Worm (Caenorhabditis elegans) whole organism, mixed stage, embryonic: ENCODE data around the gene hpo-30.

Experiments
- M03D4.4 ChIP-seq: sonication (generic microtip); optimal IDR thresholded peaks from 2 replicates; lab custom pipeline; 2017; ENCODE audit warnings: mild to moderate bottlenecking, missing genetic modification characterization, missing compliant biosample characterization
- bed-3 ChIP-seq: fragments of 200-800 bp; sonication (Bioruptor generic); optimal IDR thresholded peaks from 3 replicates; lab custom pipeline; 2018; ENCODE audit warnings: mild to moderate bottlenecking, missing genetic modification characterization, moderate library complexity, missing compliant biosample characterization
- blmp-1 ChIP-seq: fragments of 150-350 bp; optimal IDR thresholded peaks from 2 replicates; lab custom pipeline; 2014; ENCODE audit warnings: missing biosample characterization, missing genetic modification characterization
- ceh-39 ChIP-seq: fragments of 150-350 bp; optimal IDR thresholded peaks from 2 replicates; lab custom pipeline; 2014; ENCODE audit warnings: missing biosample characterization, missing genetic modification characterization
- ceh-43 ChIP-seq: fragments of 200-800 bp; sonication (Bioruptor generic); optimal IDR thresholded peaks from 2 replicates; lab custom pipeline; 2018; ENCODE audit warnings: mild to moderate bottlenecking, missing genetic modification characterization, moderate library complexity, missing compliant biosample characterization
- ceh-83 ChIP-seq: fragments of 200-800 bp; sonication (Bioruptor generic); optimal IDR thresholded peaks from 2 replicates; lab custom pipeline; 2018; ENCODE audit warnings: mild to moderate bottlenecking, missing genetic modification characterization, missing compliant biosample characterization
- ces-1 ChIP-seq: fragments of 150-350 bp; optimal IDR thresholded peaks from 2 replicates; lab custom pipeline; 2014; ENCODE audit warnings: missing biosample characterization, missing genetic modification reagents, missing genetic modification characterization
- cnd-1 ChIP-seq: fragments of 200-800 bp; sonication (Bioruptor generic); optimal IDR thresholded peaks from 2 replicates; lab custom pipeline; 2018; ENCODE audit warnings: mild to moderate bottlenecking, missing genetic modification characterization, missing compliant biosample characterization
- drap-1 ChIP-seq: fragments of 200-800 bp; sonication (Bioruptor generic); optimal IDR thresholded peaks from 3 replicates; lab custom pipeline; 2018; ENCODE audit warnings: mild to moderate bottlenecking, missing genetic modification characterization, missing compliant biosample characterization
- elt-1 ChIP-seq: sonication (generic microtip); optimal IDR thresholded peaks from 2 replicates; lab custom pipeline; 2017; ENCODE audit warnings: missing genetic modification characterization, mild to moderate bottlenecking, missing compliant biosample characterization, antibody characterized with exemption, moderate library complexity, borderline replicate concordance; ENCODE audit not compliant: insufficient read depth
- elt-3 ChIP-seq: fragments of 150-350 bp; optimal IDR thresholded peaks from 2 replicates; lab custom pipeline; 2014; ENCODE audit warnings: missing biosample characterization, missing genetic modification characterization
- flh-1 ChIP-seq: fragments of 200-800 bp; sonication (Bioruptor generic); optimal IDR thresholded peaks from 2 replicates; lab custom pipeline; 2018; ENCODE audit warnings: mild to moderate bottlenecking, missing genetic modification characterization, moderate library complexity, missing compliant biosample characterization
- ham-2 ChIP-seq: fragments of 200-800 bp; sonication (Bioruptor generic); optimal IDR thresholded peaks from 2 replicates; lab custom pipeline; 2018; ENCODE audit warnings: mild to moderate bottlenecking, missing genetic modification characterization, missing compliant biosample characterization
- hlh-1 ChIP-seq: fragments of 150-350 bp; optimal IDR thresholded peaks from 2 replicates; lab custom pipeline; 2014; ENCODE audit warnings: missing biosample characterization, missing genetic modification reagents, missing genetic modification characterization
- lin-13 ChIP-seq: fragments of 150-350 bp; optimal IDR thresholded peaks from 2 replicates; lab custom pipeline; 2014; ENCODE audit warnings: missing biosample characterization, missing genetic modification characterization
- lin-32 ChIP-seq: fragments of 200-800 bp; sonication (Bioruptor generic); optimal IDR thresholded peaks from 2 replicates; lab custom pipeline; 2018; ENCODE audit warnings: mild to moderate bottlenecking, missing genetic modification characterization, missing compliant biosample characterization
- lsy-2 ChIP-seq: fragments of 150-350 bp; optimal IDR thresholded peaks from 2 replicates; lab custom pipeline; 2014; ENCODE audit warnings: missing biosample characterization, missing genetic modification characterization
- mab-5 ChIP-seq: fragments of 150-350 bp; optimal IDR thresholded peaks from 2 replicates; lab custom pipeline; 2014; ENCODE audit warnings: missing biosample characterization, missing genetic modification characterization
- mep-1 ChIP-seq: fragments of 150-350 bp; optimal IDR thresholded peaks from 2 replicates; lab custom pipeline; 2017; ENCODE audit warnings: missing biosample characterization, missing genetic modification reagents, missing genetic modification characterization, inconsistent platforms
- mls-2 ChIP-seq: sonication (generic microtip); optimal IDR thresholded peaks from 2 replicates; lab custom pipeline; 2016; ENCODE audit warnings: mild to moderate bottlenecking, missing genetic modification characterization, moderate library complexity, missing compliant biosample characterization
- nhr-12 ChIP-seq: fragments of 150-350 bp; optimal IDR thresholded peaks from 2 replicates; lab custom pipeline; 2014; ENCODE audit warnings: missing biosample characterization, missing genetic modification characterization
- nhr-2 ChIP-seq: fragments of 150-350 bp; optimal IDR thresholded peaks from 2 replicates; lab custom pipeline; 2014; ENCODE audit warnings: missing biosample characterization, missing genetic modification characterization
- nhr-237 ChIP-seq: fragments of 150-350 bp; optimal IDR thresholded peaks from 2 replicates; lab custom pipeline; 2014; ENCODE audit warnings: missing biosample characterization, missing genetic modification characterization
- nhr-28 ChIP-seq: fragments of 150-350 bp; optimal IDR thresholded peaks from 2 replicates; lab custom pipeline; 2014; ENCODE audit warnings: missing biosample characterization, missing genetic modification characterization
- nhr-76 ChIP-seq: sonication (generic microtip); optimal IDR thresholded peaks from 2 replicates; lab custom pipeline; 2017; ENCODE audit warnings: missing biosample characterization, missing genetic modification characterization
- pha-4 ChIP-seq: fragments of 150-350 bp; optimal IDR thresholded peaks from 2 replicates; lab custom pipeline; 2018; ENCODE audit warnings: missing biosample characterization, missing genetic modification reagents, missing genetic modification characterization
- sem-2 ChIP-seq: fragments of 200-800 bp; sonication (Bioruptor generic); optimal IDR thresholded peaks from 2 replicates; lab custom pipeline; 2018; ENCODE audit warnings: mild to moderate bottlenecking, missing genetic modification characterization, missing compliant biosample characterization
- snpc-4 ChIP-seq: fragments of 150-350 bp; optimal IDR thresholded peaks from 2 replicates; lab custom pipeline; 2014; ENCODE audit warnings: missing biosample characterization, missing genetic modification characterization
- sptf-1 ChIP-seq: sonication (generic microtip); optimal IDR thresholded peaks from 2 replicates; lab custom pipeline; 2017; ENCODE audit warnings: mild to moderate bottlenecking, missing genetic modification characterization, moderate library complexity, missing compliant biosample characterization
- tbx-8 ChIP-seq: fragments of 200-800 bp; sonication (Bioruptor generic); optimal IDR thresholded peaks from 2 replicates; lab custom pipeline; 2018; ENCODE audit warnings: mild to moderate bottlenecking, missing genetic modification characterization, moderate library complexity, missing compliant biosample characterization
- unc-120 ChIP-seq: sonication (generic microtip); optimal IDR thresholded peaks from 2 replicates; lab custom pipeline; 2017; ENCODE audit warnings: missing genetic modification characterization, missing compliant biosample characterization; ENCODE audit not compliant: poor library complexity, severe bottlenecking
- unc-39 ChIP-seq: fragments of 150-350 bp; optimal IDR thresholded peaks from 2 replicates; lab custom pipeline; 2014; ENCODE audit warnings: missing biosample characterization, missing genetic modification characterization
- unc-62 ChIP-seq: fragments of 150-350 bp; optimal IDR thresholded peaks from 2 replicates; lab custom pipeline; 2014; ENCODE audit warnings: missing biosample characterization, missing genetic modification reagents, missing genetic modification characterization
- zip-8 ChIP-seq: fragments of 150-350 bp; optimal IDR thresholded peaks from 2 replicates; lab custom pipeline; 2014; ENCODE audit warnings: missing biosample characterization, missing genetic modification characterization
- ztf-11 ChIP-seq: fragments of 150-350 bp; optimal IDR thresholded peaks from 2 replicates; lab custom pipeline; 2014; ENCODE audit warnings: missing biosample characterization, missing genetic modification characterization

The hpo-30 gene

ce11 chrV:12343419-12343969 is 33.3 kb upstream of the hpo-30 start, which contains the start of gene tomm-20 (continued):
- TF ChIP-seq pha-4 (tag; lab: Kevin White, UChicago) (peak; percentile 77), nhr-2 (peak; percentile 31), mls-2 (tag; lab: Kevin White, UChicago) (peak; percentile 79), lin-13 (peak; percentile 98), ztf-11 (tag; lab: Kevin White, UChicago) (peak; percentile 24), nhr-12 (tag; lab: Kevin White, UChicago) (no peak)
- TF ChIP-seq, all 35 proteins: peak for 22

ce11 chrV:12337894-12338293 is 27.7 kb upstream of the hpo-30 start, which contains the start of gene twk-13:
TSS of gene twk-13 (minus strand) at chrV:12337994.
- TF ChIP-seq ceh-43 (GFP tag; lab: Kevin White, UChicago) (no peak), unc-120 (no peak), sem-2 (no peak), snpc-4 (tag; lab: Kevin White, UChicago) (no peak), ham-2 (GFP tag; lab: Kevin White, UChicago) (no peak), cnd-1 (tag; lab: Kevin White, UChicago) (no peak), ztf-11 (tag; lab: Kevin White, UChicago) (no peak)

ce11 chrV:12334387-12334786 is 24.2 kb upstream of the hpo-30 start:
- TF ChIP-seq lin-13 (no peak), ceh-39 (tag; lab: Kevin White, UChicago) (no peak), unc-62 (GFP tag; lab: Kevin White, UChicago) (peak; percentile 10)

ce11 chrV:12331820-12332219 is 21.7 kb upstream of the hpo-30 start:
- TF ChIP-seq M03D4.4 (tag; lab: Kevin White, UChicago) (peak; percentile 60), hlh-1 (tag; lab: Kevin White, UChicago) (no peak), drap-1 (GFP tag; lab: Kevin White, UChicago) (no peak), nhr-2 (no peak), tbx-8 (GFP tag; lab: Kevin White, UChicago) (no peak), unc-120 (no peak), zip-8 (tag; lab: Kevin White, UChicago) (no peak), ces-1 (GFP tag; lab: Kevin White, UChicago) (no peak), blmp-1 (no peak), bed-3 (GFP tag; lab: Kevin White, UChicago) (peak; percentile 1), elt-1 (no peak), mls-2 (tag; lab: Kevin White, UChicago) (peak; percentile 37), ztf-11 (tag; lab: Kevin White, UChicago) (no peak), ceh-39 (tag; lab: Kevin White, UChicago) (no peak), nhr-237 (tag; lab: Kevin White, UChicago) (no peak), flh-1 (GFP tag; lab: Kevin White, UChicago) (no peak), mab-5 (tag; lab: Kevin White, UChicago) (no peak), ceh-43 (GFP tag; lab: Kevin White, UChicago) (no peak), ham-2 (GFP tag; lab: Kevin White, UChicago) (no peak), lin-13 (no peak), nhr-12 (tag; lab: Kevin White, UChicago) (no peak), nhr-28 (no peak), pha-4 (tag; lab: Kevin White, UChicago) (no peak), cnd-1 (tag; lab: Kevin White, UChicago) (peak; percentile 33), sem-2 (peak; percentile 41), snpc-4 (tag; lab: Kevin White, UChicago) (no peak), unc-39 (tag; lab: Kevin White, UChicago) (no peak), mep-1 (no peak), nhr-76 (tag; lab: Kevin White, UChicago) (no peak), unc-62 (GFP tag; lab: Kevin White, UChicago) (no peak), elt-3 (no peak), lin-32 (no peak), lsy-2 (tag; lab: Kevin White, UChicago) (no peak), sptf-1 (tag; lab: Kevin White, UChicago) (peak; percentile 53), ceh-83 (GFP tag; lab: Kevin White, UChicago) (peak; percentile 83)
- TF ChIP-seq, all 35 proteins: peak for 7
